Fruit fly (Drosophila melanogaster): ENCODE results near the gene Ugalt.

The Ugalt gene

DNA sequence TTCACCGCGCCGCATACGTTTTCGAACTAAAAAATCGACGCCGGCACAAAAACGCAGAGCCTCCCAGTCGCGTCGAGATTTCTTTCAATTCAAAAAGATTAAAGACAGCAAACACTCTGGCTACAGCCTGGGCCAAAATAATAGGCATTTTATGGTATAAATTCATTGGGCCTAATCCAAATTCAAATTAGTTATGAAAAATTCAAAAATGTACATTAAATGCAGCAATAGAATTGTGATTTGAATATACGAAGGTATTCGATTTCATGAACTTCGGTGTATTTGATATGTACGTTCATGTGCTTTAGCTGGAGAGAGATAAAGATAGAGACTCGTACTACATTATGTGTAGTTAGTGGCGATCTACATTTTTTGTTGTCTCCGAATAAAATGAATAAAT, 40.4 kb upstream of the Ugalt start, which contains the start of gene Syx4 (continued):
- peak; percentile 84 for TF ChIP-seq maf-S (GFP tag; optimal IDR thresholded peaks at IDR 0.05)
- peak; percentile 93 for TF ChIP-seq slbo (GFP tag; IDR thresholded peaks at IDR 0.05)
- TF ChIP-seq danr (GFP tag; IDR thresholded peaks at IDR 0.05): peak; percentile 68
- no peak for TF ChIP-seq CG42726 (GFP tag; IDR thresholded peaks at IDR 0.05; ENCODE audit: partially characterized antibody)
- no peak for TF ChIP-seq CG1832 (GFP tag; optimal IDR thresholded peaks at IDR 0.05)
- TF ChIP-seq CG11695 (GFP tag; IDR thresholded peaks at IDR 0.05): peak; percentile 94
- TF ChIP-seq seq (GFP tag; IDR thresholded peaks at IDR 0.05): peak; percentile 90
- peak; percentile 77 for TF ChIP-seq CG16815 (GFP tag; optimal IDR thresholded peaks at IDR 0.05)
- peak; percentile 89 for TF ChIP-seq Xbp1 (GFP tag; optimal IDR thresholded peaks at IDR 0.05)
- peak; percentile 54 for TF ChIP-seq croc (GFP tag; conservative IDR thresholded peaks at IDR 0.05)
- TF ChIP-seq Doc3 (GFP tag; IDR thresholded peaks at IDR 0.05; ENCODE audit: partially characterized antibody): no peak
- TF ChIP-seq CTCF (GFP tag; optimal IDR thresholded peaks at IDR 0.05): peak; percentile 49
- no peak for TF ChIP-seq nerfin-2 (GFP tag; IDR thresholded peaks at IDR 0.05; ENCODE audit: partially characterized antibody)
- peak; percentile 80 for TF ChIP-seq sim (GFP tag; IDR thresholded peaks at IDR 0.05)
- TF ChIP-seq CG7839 (tag; optimal IDR thresholded peaks at IDR 0.05): peak; percentile 95
- TF ChIP-seq CG17568 (GFP tag; optimal IDR thresholded peaks at IDR 0.05): peak; percentile 81
- peak; percentile 86 for TF ChIP-seq CG6813 (GFP tag; optimal IDR thresholded peaks at IDR 0.05)
- no peak for TF ChIP-seq zen2 (GFP tag; IDR thresholded peaks at IDR 0.05; ENCODE audit: partially characterized antibody)
- peak; percentile 86 for TF ChIP-seq CG32767 (GFP tag; IDR thresholded peaks at IDR 0.05)
- peak; percentile 68 for TF ChIP-seq ssp (GFP tag; IDR thresholded peaks at IDR 0.05)
- TF ChIP-seq CG2116 (GFP tag; optimal IDR thresholded peaks at IDR 0.05): peak; percentile 50
- TF ChIP-seq CG13775 (GFP tag; optimal IDR thresholded peaks at IDR 0.05): peak; percentile 79
- peak; percentile 63 for TF ChIP-seq CG12236 (GFP tag; optimal IDR thresholded peaks at IDR 0.05)
- peak; percentile 63 for TF ChIP-seq CG7928 (GFP tag; optimal IDR thresholded peaks at IDR 0.05)
- TF ChIP-seq kni (GFP tag; optimal IDR thresholded peaks at IDR 0.05): no peak
- TF ChIP-seq CG15011 (GFP tag; optimal IDR thresholded peaks at IDR 0.05): peak; percentile 87
- TF ChIP-seq Dll (GFP tag; IDR thresholded peaks at IDR 0.05; ENCODE audit: partially characterized antibody): no peak
- TF ChIP-seq CG17186 (GFP tag; optimal IDR thresholded peaks at IDR 0.05): no peak
- peak; percentile 89 for TF ChIP-seq CG7556 (GFP tag; optimal IDR thresholded peaks at IDR 0.05)
- TF ChIP-seq lov (optimal IDR thresholded peaks at IDR 0.05): no peak
- peak; percentile 53; the same call in 1 of the 3 replicates for TF ChIP-seq lov (GFP tag; IDR thresholded peaks at IDR 0.05)
- TF ChIP-seq CG6654 (GFP tag; optimal IDR thresholded peaks at IDR 0.05): peak; percentile 78
- no peak for TF ChIP-seq Bgb (GFP tag; IDR thresholded peaks at IDR 0.05; ENCODE audit: partially characterized antibody)
- peak; percentile 87 for TF ChIP-seq CG1647 (GFP tag; optimal IDR thresholded peaks at IDR 0.05)
- peak; percentile 89 for TF ChIP-seq stc (GFP tag; IDR thresholded peaks at IDR 0.05)
- TF ChIP-seq CG10274 (GFP tag; optimal IDR thresholded peaks at IDR 0.05): peak; percentile 61
- TF ChIP-seq B-H2 (GFP tag; optimal IDR thresholded peaks at IDR 0.05): peak; percentile 28
- TF ChIP-seq dm (GFP tag; optimal IDR thresholded peaks at IDR 0.05): peak; percentile 73
- TF ChIP-seq CG4404 (GFP tag; IDR thresholded peaks at IDR 0.05): peak; percentile 36; the same call in 1 of the 2 replicates
- TF ChIP-seq CG8924 (tag; optimal IDR thresholded peaks at IDR 0.05): peak; percentile 93
- TF ChIP-seq CG6689 (GFP tag; IDR thresholded peaks at IDR 0.05): peak; percentile 90
- TF ChIP-seq tll (GFP tag; optimal IDR thresholded peaks at IDR 0.05): no peak
- TF ChIP-seq Eip74EF (GFP tag; optimal IDR thresholded peaks at IDR 0.05): peak in 1 of 2 experiments; percentile 85
- TF ChIP-seq CG12071 (GFP tag; optimal IDR thresholded peaks at IDR 0.05): peak; percentile 94
- TF ChIP-seq org-1 (GFP tag; optimal IDR thresholded peaks at IDR 0.05): peak; percentile 92
- TF ChIP-seq CG11093 (GFP tag; IDR thresholded peaks at IDR 0.05): peak; percentile 70; the same call in 2 of the 3 replicates
- TF ChIP-seq p53 (GFP tag; optimal IDR thresholded peaks at IDR 0.05): peak; percentile 62
- TF ChIP-seq HmgZ (tag; optimal IDR thresholded peaks at IDR 0.05): peak; percentile 90
- TF ChIP-seq gsb (GFP tag; IDR thresholded peaks at IDR 0.05): peak; percentile 87
- peak; percentile 72 for TF ChIP-seq Deaf1 (tag; optimal IDR thresholded peaks at IDR 0.05)
- peak; percentile 95 for TF ChIP-seq Fer3 (tag; optimal IDR thresholded peaks at IDR 0.05)

Data from whole organism, embryonic.